Fruit fly (Drosophila melanogaster) whole organism, prepupa: ENCODE results near the gene hid.

Experiments
- CG3032 ChIP-seq: fragments of 200-800 bp; optimal IDR thresholded peaks from 2 replicates; lab custom pipeline; 2019; ENCODE audit warnings: missing biosample characterization, mild to moderate bottlenecking, missing genetic modification characterization, moderate library complexity
- CG3919 ChIP-seq: fragments of 200-800 bp; sonication (Bioruptor generic); optimal IDR thresholded peaks from 3 replicates; lab custom pipeline; 2016; ENCODE audit warnings: missing biosample characterization, missing genetic modification characterization
- CG6276 ChIP-seq: fragments of 200-800 bp; sonication (Bioruptor generic); optimal IDR thresholded peaks from 2 replicates; lab custom pipeline; 2017; ENCODE audit warnings: missing biosample characterization, mild to moderate bottlenecking, missing genetic modification characterization
- CG6808 ChIP-seq: fragments of 200-800 bp; sonication (Bioruptor generic); optimal IDR thresholded peaks from 3 replicates; lab custom pipeline; 2017; ENCODE audit warnings: missing biosample characterization, missing genetic modification characterization, mild to moderate bottlenecking, moderate library complexity, missing genetic modification reagents
- CG8632 ChIP-seq: fragments of 200-800 bp; sonication (Bioruptor generic); optimal IDR thresholded peaks from 3 replicates; lab custom pipeline; 2016; ENCODE audit warnings: missing biosample characterization, missing genetic modification characterization
- Ets21C ChIP-seq: fragments of 200-800 bp; sonication (Bioruptor generic); optimal IDR thresholded peaks from 3 replicates; lab custom pipeline; 2016; ENCODE audit warnings: missing biosample characterization, missing genetic modification characterization
- Gug ChIP-seq: fragments of 200-800 bp; sonication (Bioruptor generic); IDR thresholded peaks from 2 replicates; pipeline ENCODE4 v1.3.6; 2022; ENCODE audit warnings: missing biosample characterization, missing genetic modification characterization
- Hr39 ChIP-seq: fragments of 200-800 bp; sonication (Bioruptor generic); optimal IDR thresholded peaks from 2 replicates; lab custom pipeline; 2016; ENCODE audit warnings: missing biosample characterization, missing genetic modification characterization
- OdsH ChIP-seq: fragments of 200-800 bp; sonication (Bioruptor generic); optimal IDR thresholded peaks from 3 replicates; lab custom pipeline; 2016; ENCODE audit warnings: missing biosample characterization, missing genetic modification characterization
- fd59A ChIP-seq: fragments of 200-800 bp; sonication (Bioruptor generic); optimal IDR thresholded peaks from 2 replicates; lab custom pipeline; 2017; ENCODE audit warnings: missing biosample characterization, mild to moderate bottlenecking, missing genetic modification characterization, missing genetic modification reagents
- fkh ChIP-seq: fragments of 200-800 bp; sonication (Bioruptor generic); optimal IDR thresholded peaks from 3 replicates; lab custom pipeline; 2017; ENCODE audit warnings: missing biosample characterization, mild to moderate bottlenecking, missing genetic modification characterization, moderate library complexity

DNA sequence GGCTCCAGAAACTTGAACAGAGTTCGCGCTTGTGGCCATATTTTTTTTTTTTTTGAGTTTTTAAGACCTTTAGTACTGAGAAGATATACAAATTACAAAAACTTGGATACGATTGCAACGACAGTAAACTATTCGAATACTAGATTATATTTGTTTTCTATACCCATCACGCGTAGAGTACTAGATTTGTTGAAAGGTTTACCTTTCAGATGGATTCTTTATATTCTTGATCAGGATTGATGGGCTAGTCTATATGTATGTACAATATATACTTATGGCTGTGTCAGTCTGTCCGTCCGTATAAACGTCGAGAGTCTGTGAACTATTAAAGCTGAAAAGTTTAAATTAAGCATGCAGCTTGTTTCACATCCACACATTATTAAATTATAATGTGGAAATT lies 63.6 kb downstream of the hid start, which contains the start of gene CG42853:
- TF ChIP-seq CG6808 = no peak
- no peak for TF ChIP-seq Hr39 (GFP tag; lab: Kevin White, UChicago)
- no peak for TF ChIP-seq Gug (GFP tag; lab: Robert Waterston, UW)
- no peak for TF ChIP-seq OdsH (GFP tag; lab: Kevin White, UChicago)
- TF ChIP-seq CG3032 = no peak
- TF ChIP-seq CG3919 (GFP tag; lab: Kevin White, UChicago) = no peak
- TF ChIP-seq fkh (GFP tag; lab: Kevin White, UChicago) = no peak
- no peak for TF ChIP-seq Ets21C
- TF ChIP-seq CG8632 (GFP tag; lab: Kevin White, UChicago) = no peak
- TF ChIP-seq CG6276 (GFP tag; lab: Kevin White, UChicago) = no peak
- TF ChIP-seq fd59A = no peak
